Fruit fly (Drosophila melanogaster) whole organism, embryonic: Measurements from ENCODE around the gene Hrd3.

Experiments
- Atf6 ChIP-seq: fragments of 200-800 bp; sonication (Bioruptor generic); IDR thresholded peaks from 2 replicates; pipeline ENCODE4 v1.3.6; 2022; ENCODE audit warnings: missing biosample characterization, missing genetic modification characterization
- CG11695 ChIP-seq: fragments of 200-800 bp; sonication (Bioruptor generic); IDR thresholded peaks from 3 replicates; pipeline ENCODE4 v1.3.6; 2022; ENCODE audit warnings: missing biosample characterization, missing genetic modification characterization
- CG12769 ChIP-seq: fragments of 200-800 bp; sonication (Bioruptor generic); optimal IDR thresholded peaks from 2 replicates; lab custom pipeline; 2019; ENCODE audit warnings: missing biosample characterization, mild to moderate bottlenecking, missing genetic modification characterization, moderate library complexity
- CG13287 ChIP-seq: fragments of 200-800 bp; sonication (Bioruptor generic); IDR thresholded peaks from 2 replicates; pipeline ENCODE4 v1.3.6; 2022; ENCODE audit warnings: missing biosample characterization, missing genetic modification characterization; ENCODE audit not compliant: partially characterized antibody
- CG17359 ChIP-seq: fragments of 200-800 bp; sonication (Bioruptor generic); optimal IDR thresholded peaks from 3 replicates; lab custom pipeline; 2018; ENCODE audit warnings: missing biosample characterization, mild to moderate bottlenecking, missing genetic modification characterization, moderate library complexity
- CG17612 ChIP-seq: fragments of 200-800 bp; sonication (Bioruptor generic); IDR thresholded peaks from 2 replicates; pipeline ENCODE4 v1.3.6; 2022; ENCODE audit warnings: missing biosample characterization, missing genetic modification characterization
- CG31224 ChIP-seq: fragments of 200-800 bp; sonication (Bioruptor generic); IDR thresholded peaks from 2 replicates; pipeline ENCODE4 v1.3.6; 2022; ENCODE audit warnings: missing biosample characterization, missing genetic modification characterization
- CG3726 ChIP-seq: fragments of 200-800 bp; sonication (Bioruptor generic); IDR thresholded peaks from 3 replicates; pipeline ENCODE4, ENCODE4 v1.3.6; 2022; ENCODE audit warnings: missing biosample characterization, missing genetic modification characterization
- CG5180 ChIP-seq: fragments of 200-800 bp; sonication (Bioruptor generic); optimal IDR thresholded peaks from 3 replicates; lab custom pipeline; 2017; ENCODE audit warnings: missing biosample characterization, missing genetic modification characterization, mild to moderate bottlenecking, moderate library complexity, missing genetic modification reagents
- CG6175 ChIP-seq: fragments of 200-800 bp; sonication (Bioruptor generic); IDR thresholded peaks from 3 replicates; pipeline ENCODE4 v1.3.6; 2022; ENCODE audit warnings: missing biosample characterization, missing genetic modification characterization
- CG6813 ChIP-seq: fragments of 200-800 bp; sonication (Bioruptor generic); optimal IDR thresholded peaks from 2 replicates; lab custom pipeline; 2017; ENCODE audit warnings: missing biosample characterization, missing genetic modification characterization, mild to moderate bottlenecking, moderate library complexity, missing genetic modification reagents
- CG7556 ChIP-seq: fragments of 200-800 bp; sonication (Bioruptor generic); optimal IDR thresholded peaks from 2 replicates; lab custom pipeline; 2017; ENCODE audit warnings: missing biosample characterization, mild to moderate bottlenecking, missing genetic modification characterization
- Dbx ChIP-seq: fragments of 200-800 bp; sonication (Bioruptor generic); IDR thresholded peaks from 3 replicates; pipeline ENCODE4 v1.3.6; 2022; ENCODE audit warnings: missing biosample characterization, missing genetic modification characterization
- Gug ChIP-seq: fragments of 200-800 bp; sonication (Bioruptor generic); IDR thresholded peaks from 4 replicates; pipeline ENCODE4 v1.3.6; 2022; ENCODE audit warnings: missing biosample characterization, missing genetic modification characterization
- HLH3B ChIP-seq: fragments of 200-800 bp; sonication (Bioruptor generic); IDR thresholded peaks from 2 replicates; pipeline ENCODE4 v1.3.6; 2022; ENCODE audit warnings: missing biosample characterization, missing genetic modification characterization
- HLH4C ChIP-seq: fragments of 200-800 bp; sonication (Bioruptor generic); IDR thresholded peaks from 3 replicates; pipeline ENCODE4 v1.3.6; 2022; ENCODE audit warnings: missing biosample characterization, missing genetic modification characterization; ENCODE audit not compliant: partially characterized antibody
- Hmr ChIP-seq: fragments of 200-800 bp; sonication (Bioruptor generic); optimal IDR thresholded peaks from 3 replicates; lab custom pipeline; 2017; ENCODE audit warnings: mild to moderate bottlenecking, missing biosample characterization, missing genetic modification reagents, missing genetic modification characterization
- Hr78 ChIP-seq, 2 experiments: fragments of 200-800 bp in 1 of 2; fragments of >200 bp in 1 of 2; sonication (Bioruptor generic) in 1 of 2; optimal IDR thresholded peaks; 2 replicates each; lab custom pipeline; 2017 to 2019; ENCODE audit warnings: missing biosample characterization in 2 of 2, missing genetic modification characterization in 2 of 2, mild to moderate bottlenecking in 1 of 2, moderate library complexity in 1 of 2
- Kr ChIP-seq: fragments of 200-800 bp; sonication (Bioruptor generic); optimal IDR thresholded peaks from 2 replicates; lab custom pipeline; 2017; ENCODE audit warnings: missing biosample characterization, mild to moderate bottlenecking, missing genetic modification characterization
- Mes4 ChIP-seq: fragments of 200-800 bp; sonication (Bioruptor generic); optimal IDR thresholded peaks from 2 replicates; lab custom pipeline; 2016; ENCODE audit warnings: missing biosample characterization, missing genetic modification characterization
- PHDP ChIP-seq: fragments of 200-800 bp; sonication (Bioruptor generic); optimal IDR thresholded peaks from 3 replicates; lab custom pipeline; 2018; ENCODE audit warnings: missing biosample characterization, mild to moderate bottlenecking, missing genetic modification characterization, moderate library complexity
- Scr ChIP-seq: fragments of 200-800 bp; sonication (Bioruptor generic); IDR thresholded peaks from 2 replicates; pipeline ENCODE4 v1.3.6; 2022; ENCODE audit warnings: missing biosample characterization, missing genetic modification characterization; ENCODE audit not compliant: partially characterized antibody
- Stat92E ChIP-seq, 3 experiments: fragments of >200 bp in 2 of 3; fragments of 200-800 bp in 1 of 3; sonication (Bioruptor generic) in 1 of 3; optimal IDR thresholded peaks; 2 replicates each; lab custom pipeline; 2017 to 2019; ENCODE audit warnings: missing biosample characterization in 3 of 3, missing genetic modification characterization in 3 of 3, mild to moderate bottlenecking in 1 of 3, moderate library complexity in 1 of 3
- cg ChIP-seq: fragments of 200-800 bp; sonication (Bioruptor generic); optimal IDR thresholded peaks from 3 replicates; lab custom pipeline; 2019; ENCODE audit warnings: missing biosample characterization, mild to moderate bottlenecking, missing genetic modification characterization, moderate library complexity
- chinmo ChIP-seq: fragments of 200-800 bp; sonication (Bioruptor generic); IDR thresholded peaks from 4 replicates; pipeline ENCODE4 v1.3.6; 2022; ENCODE audit warnings: missing biosample characterization, missing genetic modification characterization; ENCODE audit not compliant: partially characterized antibody
- chm ChIP-seq: fragments of 200-800 bp; sonication (Bioruptor generic); IDR thresholded peaks from 2 replicates; pipeline ENCODE4 v1.3.6; 2022; ENCODE audit warnings: missing biosample characterization, missing genetic modification characterization
- corto ChIP-seq: fragments of 200-800 bp; sonication (Bioruptor generic); optimal IDR thresholded peaks from 2 replicates; lab custom pipeline; 2016; ENCODE audit warnings: missing biosample characterization, mild to moderate bottlenecking, missing genetic modification characterization, moderate library complexity
- dm ChIP-seq: fragments of 200-800 bp; sonication (Bioruptor generic); optimal IDR thresholded peaks from 3 replicates; lab custom pipeline; 2016; ENCODE audit warnings: missing biosample characterization, missing genetic modification characterization
- fd3F ChIP-seq: fragments of 200-800 bp; sonication (Bioruptor generic); optimal IDR thresholded peaks from 2 replicates; lab custom pipeline; 2018; ENCODE audit warnings: missing biosample characterization, mild to moderate bottlenecking, missing genetic modification characterization, moderate library complexity
- fd64A ChIP-seq: fragments of 200-800 bp; sonication (Bioruptor generic); optimal IDR thresholded peaks from 3 replicates; lab custom pipeline; 2018; ENCODE audit warnings: missing biosample characterization, mild to moderate bottlenecking, missing genetic modification characterization
- gcm ChIP-seq: fragments of 200-800 bp; sonication (Bioruptor generic); optimal IDR thresholded peaks from 2 replicates; lab custom pipeline; 2019; ENCODE audit warnings: missing biosample characterization, mild to moderate bottlenecking, missing genetic modification characterization, moderate library complexity
- inv ChIP-seq: fragments of 200-800 bp; sonication (Bioruptor generic); IDR thresholded peaks from 2 replicates; pipeline ENCODE4 v1.3.6; 2022; ENCODE audit warnings: missing biosample characterization, missing genetic modification characterization; ENCODE audit not compliant: partially characterized antibody
- kni ChIP-seq: fragments of 200-800 bp; sonication (Bioruptor generic); optimal IDR thresholded peaks from 3 replicates; lab custom pipeline; 2017; ENCODE audit warnings: mild to moderate bottlenecking, missing biosample characterization, missing genetic modification reagents, missing genetic modification characterization
- lilli ChIP-seq: fragments of 200-800 bp; sonication (Bioruptor generic); optimal IDR thresholded peaks from 3 replicates; lab custom pipeline; 2016; ENCODE audit warnings: missing biosample characterization, missing genetic modification characterization
- lov ChIP-seq, 2 experiments: fragments of 200-800 bp in 1 of 2; fragments of >200 bp in 1 of 2; sonication (Bioruptor generic) in 1 of 2; IDR thresholded peaks in 1 of 2; optimal IDR thresholded peaks in 1 of 2; 2 replicates in 1 of 2; 3 replicates in 1 of 2; pipeline versions ENCODE4 v1.3.6 to Lab custom; 2017 to 2022; ENCODE audit warnings: missing biosample characterization in 1 of 2, missing genetic modification characterization in 1 of 2
- phol ChIP-seq: fragments of 200-800 bp; sonication (Bioruptor generic); optimal IDR thresholded peaks from 3 replicates; lab custom pipeline; 2018; ENCODE audit warnings: missing biosample characterization, mild to moderate bottlenecking, missing genetic modification characterization, moderate library complexity
- repo ChIP-seq: fragments of 200-800 bp; sonication (Bioruptor generic); optimal IDR thresholded peaks from 2 replicates; lab custom pipeline; 2016; ENCODE audit warnings: missing biosample characterization, missing genetic modification characterization
- row ChIP-seq: fragments of 200-800 bp; sonication (Bioruptor generic); IDR thresholded peaks from 3 replicates; pipeline ENCODE4 v1.3.6; 2022; ENCODE audit warnings: missing biosample characterization, missing genetic modification characterization
- sens-2 ChIP-seq: fragments of 200-800 bp; sonication (Bioruptor generic); IDR thresholded peaks from 2 replicates; pipeline ENCODE4 v1.3.6; 2022; ENCODE audit warnings: missing biosample characterization, missing genetic modification characterization
- so ChIP-seq: fragments of 200-800 bp; sonication (Bioruptor generic); IDR thresholded peaks from 3 replicates; pipeline ENCODE4 v1.3.6; 2022; ENCODE audit warnings: missing biosample characterization, missing genetic modification characterization
- tgo ChIP-seq: fragments of 200-800 bp; sonication (Bioruptor generic); IDR thresholded peaks from 3 replicates; pipeline ENCODE4 v1.3.6; 2022; ENCODE audit warnings: missing biosample characterization, missing genetic modification characterization
- tio ChIP-seq: fragments of 200-800 bp; sonication (Bioruptor generic); optimal IDR thresholded peaks from 2 replicates; lab custom pipeline; 2017; ENCODE audit warnings: missing biosample characterization, missing genetic modification characterization, inconsistent platforms
- tll ChIP-seq, 2 experiments: fragments of 200-800 bp in 1 of 2; fragments of >200 bp in 1 of 2; sonication (Bioruptor generic) in 1 of 2; optimal IDR thresholded peaks; 2 replicates each; lab custom pipeline; 2017 to 2019; ENCODE audit warnings: missing biosample characterization in 2 of 2, missing genetic modification characterization in 2 of 2, mild to moderate bottlenecking in 1 of 2, moderate library complexity in 1 of 2
- ttk ChIP-seq: fragments of 200-800 bp; sonication (Bioruptor generic); IDR thresholded peaks from 2 replicates; pipeline ENCODE4 v2.1.2; 2022; ENCODE audit warnings: missing biosample characterization, missing genetic modification characterization

Hrd3 gene

DNA sequence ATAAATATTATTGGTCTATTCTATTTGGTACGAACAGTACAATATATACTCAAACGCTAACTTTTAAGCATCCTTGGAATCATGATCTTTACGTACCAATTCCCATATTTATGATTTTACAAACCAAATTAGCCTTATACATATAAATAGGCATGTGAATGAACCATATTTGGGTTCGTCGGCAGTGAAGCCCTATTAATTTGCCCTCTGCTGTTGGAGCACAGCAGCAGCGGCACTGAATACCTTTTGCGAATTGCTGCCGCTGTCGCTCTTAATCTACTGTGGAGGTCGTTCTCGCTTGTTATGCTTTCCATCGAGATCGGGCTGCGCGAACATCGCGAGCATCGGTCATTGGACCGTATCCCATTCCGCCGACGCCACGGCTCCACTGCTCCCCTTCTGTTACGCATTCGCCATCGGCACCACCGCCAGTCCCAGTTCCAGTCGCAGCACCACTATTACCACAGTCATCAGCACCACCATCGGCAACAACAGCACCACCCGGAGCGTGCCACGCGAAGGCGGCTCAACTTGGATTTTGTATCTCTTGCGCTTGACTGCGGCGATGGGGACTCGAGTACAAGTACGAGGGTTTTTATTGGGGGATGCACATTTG lies 30.2 kb upstream of the Hrd3 start (continued):
- no peak for TF ChIP-seq Mes4
- TF ChIP-seq phol (tag; lab: Kevin White, UChicago) = peak; percentile 19
- peak; percentile 37; the same call in 1 of the 3 replicates for TF ChIP-seq CG6175
- no peak for TF ChIP-seq Hr78 (GFP tag; optimal IDR thresholded peaks at IDR 0.05; lab: Kevin White, UChicago)
- peak; percentile 48 for TF ChIP-seq corto (GFP tag; lab: Kevin White, UChicago)
- TF ChIP-seq CG17612 (GFP tag; lab: Robert Waterston, UW) = 0 out of 2 replicates have a peak, but pooled peaks have one; percentile 6
- TF ChIP-seq CG17359 = peak; percentile 20
- no peak for TF ChIP-seq sens-2 (GFP tag; lab: Robert Waterston, UW)
- TF ChIP-seq CG7556 (GFP tag; lab: Kevin White, UChicago) = peak; percentile 5
- TF ChIP-seq Hmr (GFP tag; lab: Kevin White, UChicago) = peak; percentile 16
- TF ChIP-seq inv (GFP tag; lab: Robert Waterston, UW) = no peak
- TF ChIP-seq tio (GFP tag; lab: Kevin White, UChicago) = peak; percentile 8
- TF ChIP-seq chinmo (GFP tag; lab: Robert Waterston, UW) = 0 out of 4 replicates have a peak, but pooled peaks have one; percentile 47
- peak; percentile 50; the same call in 1 of the 3 replicates for TF ChIP-seq so (GFP tag; lab: Robert Waterston, UW)
- TF ChIP-seq CG13287 = no peak
- TF ChIP-seq lilli = peak; percentile 14
- no peak for TF ChIP-seq dm (GFP tag; lab: Kevin White, UChicago)
- TF ChIP-seq Dbx (GFP tag; lab: Robert Waterston, UW) = peak; percentile 16; the same call in 1 of the 3 replicates
- TF ChIP-seq Atf6 (GFP tag; lab: Robert Waterston, UW) = peak; percentile 61
- peak; percentile 16; the same call in 1 of the 2 replicates for TF ChIP-seq HLH3B
- no peak for TF ChIP-seq PHDP (tag; lab: Kevin White, UChicago)
- peak; percentile 54; the same call in 1 of the 2 replicates for TF ChIP-seq chm (GFP tag; lab: Robert Waterston, UW)
- peak; percentile 17 for TF ChIP-seq cg
- TF ChIP-seq row (GFP tag; lab: Robert Waterston, UW) = peak; percentile 34; the same call in 1 of the 3 replicates
- TF ChIP-seq CG3726 (GFP tag; lab: Robert Waterston, UW) = 0 out of 3 replicates have a peak, but pooled peaks have one; percentile 4
- TF ChIP-seq lov (optimal IDR thresholded peaks at IDR 0.05; lab: Kevin White, UChicago) = no peak
- no peak for TF ChIP-seq lov (GFP tag; IDR thresholded peaks at IDR 0.05; lab: Robert Waterston, UW)
- TF ChIP-seq CG31224 (GFP tag; lab: Robert Waterston, UW) = 0 out of 2 replicates have a peak, but pooled peaks have one; percentile 25
- 0 out of 4 replicates have a peak, but pooled peaks have one; percentile 6 for TF ChIP-seq Gug (GFP tag; lab: Robert Waterston, UW)

DNA sequence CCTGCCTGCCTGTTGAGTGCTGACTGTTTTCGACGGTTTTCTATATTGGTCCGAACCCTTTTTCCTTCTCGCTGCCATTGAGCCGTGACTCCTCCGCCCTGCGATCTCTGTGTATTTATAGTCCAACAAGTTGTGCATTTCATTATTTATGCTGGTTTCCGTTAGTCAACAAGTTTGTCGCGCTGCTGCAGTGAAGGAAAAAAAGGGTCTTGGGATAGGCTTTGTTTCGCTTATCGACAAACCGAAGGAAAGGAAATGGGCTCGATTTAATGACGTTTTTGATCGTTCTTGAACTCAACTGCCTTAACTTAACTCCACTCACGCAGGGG lies 29.2 kb upstream of the Hrd3 start:
- TF ChIP-seq ttk (GFP tag; lab: Robert Waterston, UW) = no peak
- TF ChIP-seq tgo (GFP tag; lab: Robert Waterston, UW) = no peak
- no peak for TF ChIP-seq chinmo (GFP tag; lab: Robert Waterston, UW)
- peak in 1 of 2 experiments; percentile 82 for TF ChIP-seq tll (GFP tag; optimal IDR thresholded peaks at IDR 0.05; lab: Kevin White, UChicago)
- TF ChIP-seq Kr (GFP tag; lab: Kevin White, UChicago) = peak; percentile 75
- no peak for TF ChIP-seq CG6813
- no peak for TF ChIP-seq HLH4C (GFP tag; lab: Robert Waterston, UW)
- no peak for TF ChIP-seq CG12769
- TF ChIP-seq fd64A = no peak
- peak in 1 of 3 experiments; percentile 21 for TF ChIP-seq Stat92E (GFP tag; optimal IDR thresholded peaks at IDR 0.05; lab: Kevin White, UChicago)
- no peak for TF ChIP-seq CG5180
- TF ChIP-seq CG11695 (GFP tag; lab: Robert Waterston, UW) = no peak
- no peak for TF ChIP-seq fd3F (GFP tag; lab: Kevin White, UChicago)
- TF ChIP-seq Scr = no peak
- no peak for TF ChIP-seq repo (GFP tag; lab: Kevin White, UChicago)
- peak; percentile 53 for TF ChIP-seq kni (GFP tag; lab: Kevin White, UChicago)
- TF ChIP-seq gcm (GFP tag; lab: Kevin White, UChicago) = peak; percentile 18
